Fruit fly (Drosophila melanogaster) whole organism, embryonic: ENCODE results near the gene CG10943.

ENCODE experiments used
- CG10543 ChIP-seq: fragments of 200-800 bp; sonication (Bioruptor generic); optimal IDR thresholded peaks from 3 replicates; lab custom pipeline; 2017; ENCODE audit warnings: missing biosample characterization, mild to moderate bottlenecking, missing genetic modification characterization, moderate library complexity
- CG10959 ChIP-seq: fragments of 200-800 bp; sonication (Bioruptor generic); IDR thresholded peaks from 2 replicates; pipeline ENCODE4 v1.3.6; 2022; ENCODE audit warnings: missing biosample characterization, missing genetic modification characterization
- CG10979 ChIP-seq: fragments of 200-800 bp; sonication (Bioruptor generic); optimal IDR thresholded peaks from 2 replicates; lab custom pipeline; 2018; ENCODE audit warnings: missing biosample characterization, mild to moderate bottlenecking, missing genetic modification characterization, moderate library complexity
- CG11398 ChIP-seq: fragments of 200-800 bp; sonication (Bioruptor generic); optimal IDR thresholded peaks from 2 replicates; lab custom pipeline; 2016; ENCODE audit warnings: missing biosample characterization, missing genetic modification characterization
- CG11504 ChIP-seq: fragments of 200-800 bp; sonication (Bioruptor generic); optimal IDR thresholded peaks from 3 replicates; lab custom pipeline; 2019; ENCODE audit warnings: missing biosample characterization, mild to moderate bottlenecking, missing genetic modification characterization, moderate library complexity
- CG13775 ChIP-seq: fragments of 200-800 bp; sonication (Bioruptor generic); optimal IDR thresholded peaks from 3 replicates; lab custom pipeline; 2017; ENCODE audit warnings: missing biosample characterization, mild to moderate bottlenecking, missing genetic modification characterization
- CG13894 ChIP-seq: fragments of 200-800 bp; sonication (Bioruptor generic); optimal IDR thresholded peaks from 3 replicates; lab custom pipeline; 2018; ENCODE audit warnings: missing biosample characterization, mild to moderate bottlenecking, missing genetic modification characterization, moderate library complexity
- CG14667 ChIP-seq: fragments of 200-800 bp; sonication (Bioruptor generic); IDR thresholded peaks from 2 replicates; pipeline ENCODE4 v1.3.6; 2022; ENCODE audit warnings: missing biosample characterization, missing genetic modification characterization
- CG17328 ChIP-seq: fragments of 200-800 bp; sonication (Bioruptor generic); IDR thresholded peaks from 2 replicates; pipeline ENCODE4 v1.3.6; 2022; ENCODE audit warnings: missing biosample characterization, missing genetic modification characterization
- CG17612 ChIP-seq: fragments of 200-800 bp; sonication (Bioruptor generic); IDR thresholded peaks from 2 replicates; pipeline ENCODE4 v1.3.6; 2022; ENCODE audit warnings: missing biosample characterization, missing genetic modification characterization
- CG17912 ChIP-seq: fragments of 200-800 bp; sonication (Bioruptor generic); optimal IDR thresholded peaks from 2 replicates; lab custom pipeline; 2018; ENCODE audit warnings: missing biosample characterization, mild to moderate bottlenecking, missing genetic modification characterization
- CG1792 ChIP-seq: fragments of 200-800 bp; sonication (Bioruptor generic); optimal IDR thresholded peaks from 2 replicates; lab custom pipeline; 2016; ENCODE audit warnings: missing biosample characterization, missing genetic modification characterization
- CG32772 ChIP-seq: fragments of 200-800 bp; sonication (Bioruptor generic); IDR thresholded peaks from 2 replicates; pipeline ENCODE4 v1.3.6; 2022; ENCODE audit warnings: missing biosample characterization, missing genetic modification characterization
- CG4360 ChIP-seq: fragments of 200-800 bp; sonication (Bioruptor generic); IDR thresholded peaks from 2 replicates; pipeline ENCODE4 v1.3.6; 2022; ENCODE audit warnings: missing biosample characterization, missing genetic modification characterization
- CG6683 ChIP-seq: fragments of 200-800 bp; sonication (Bioruptor generic); optimal IDR thresholded peaks from 2 replicates; lab custom pipeline; 2017; ENCODE audit warnings: missing biosample characterization, mild to moderate bottlenecking, missing genetic modification characterization, missing genetic modification reagents
- CG6813 ChIP-seq: fragments of 200-800 bp; sonication (Bioruptor generic); optimal IDR thresholded peaks from 2 replicates; lab custom pipeline; 2017; ENCODE audit warnings: missing biosample characterization, missing genetic modification characterization, mild to moderate bottlenecking, moderate library complexity, missing genetic modification reagents
- CG7556 ChIP-seq: fragments of 200-800 bp; sonication (Bioruptor generic); optimal IDR thresholded peaks from 2 replicates; lab custom pipeline; 2017; ENCODE audit warnings: missing biosample characterization, mild to moderate bottlenecking, missing genetic modification characterization
- CG8359 ChIP-seq: fragments of 200-800 bp; sonication (Bioruptor generic); optimal IDR thresholded peaks from 2 replicates; lab custom pipeline; 2017; ENCODE audit warnings: missing biosample characterization, mild to moderate bottlenecking, missing genetic modification characterization, borderline replicate concordance
- CTCF ChIP-seq: fragments of 200-800 bp; sonication (Bioruptor generic); optimal IDR thresholded peaks from 2 replicates; lab custom pipeline; 2017; ENCODE audit warnings: missing biosample characterization, mild to moderate bottlenecking, missing genetic modification characterization, moderate library complexity
- Dll ChIP-seq: fragments of 200-800 bp; sonication (Bioruptor generic); IDR thresholded peaks from 4 replicates; pipeline ENCODE4 v1.3.6; 2022; ENCODE audit warnings: missing biosample characterization, missing genetic modification characterization; ENCODE audit not compliant: partially characterized antibody
- Doc3 ChIP-seq: fragments of 200-800 bp; sonication (Bioruptor generic); IDR thresholded peaks from 3 replicates; pipeline ENCODE4 v1.3.6; 2022; ENCODE audit warnings: missing biosample characterization, missing genetic modification characterization; ENCODE audit not compliant: partially characterized antibody
- Dref ChIP-seq: fragments of 200-800 bp; sonication (Bioruptor generic); IDR thresholded peaks from 2 replicates; pipeline ENCODE4 v1.3.6; 2022; ENCODE audit warnings: missing biosample characterization, missing genetic modification characterization
- Hr3 ChIP-seq: fragments of 200-800 bp; sonication (Bioruptor generic); optimal IDR thresholded peaks from 3 replicates; lab custom pipeline; 2016; ENCODE audit warnings: missing biosample characterization, missing genetic modification characterization
- Med ChIP-seq: fragments of 200-800 bp; sonication (Bioruptor generic); peaks from one replicate; lab custom pipeline; 2016; ENCODE audit warnings: missing biosample characterization, missing genetic modification characterization, mild to moderate bottlenecking, inconsistent platforms, moderate library complexity
- Ptx1 ChIP-seq: fragments of 200-800 bp; sonication (Bioruptor generic); IDR thresholded peaks from 2 replicates; pipeline ENCODE4 v1.3.6; 2022; ENCODE audit warnings: missing biosample characterization, missing genetic modification characterization
- Sox100B ChIP-seq: fragments of 200-800 bp; sonication (Bioruptor generic); optimal IDR thresholded peaks from 3 replicates; lab custom pipeline; 2018; ENCODE audit warnings: missing biosample characterization, mild to moderate bottlenecking, missing genetic modification characterization
- Sry-δ ChIP-seq: fragments of 200-800 bp; sonication (Bioruptor generic); optimal IDR thresholded peaks from 2 replicates; lab custom pipeline; 2016; ENCODE audit warnings: missing biosample characterization, missing genetic modification characterization
- Taf1 ChIP-seq: fragments of 200-800 bp; sonication (Bioruptor generic); IDR thresholded peaks from 2 replicates; pipeline ENCODE4 v1.3.6; 2022; ENCODE audit warnings: missing biosample characterization, missing genetic modification characterization
- abd-A ChIP-seq: fragments of 200-800 bp; sonication (Bioruptor generic); optimal IDR thresholded peaks from 3 replicates; lab custom pipeline; 2019; ENCODE audit warnings: missing biosample characterization, mild to moderate bottlenecking, missing genetic modification characterization, moderate library complexity
- bsh ChIP-seq, 2 experiments: fragments of 200-800 bp; sonication (Bioruptor generic); optimal IDR thresholded peaks; 2 replicates each; lab custom pipeline; 2017 to 2018; ENCODE audit warnings: mild to moderate bottlenecking in 2 of 2, missing biosample characterization in 2 of 2, missing genetic modification characterization in 2 of 2, moderate library complexity in 1 of 2
- cas ChIP-seq: fragments of 200-800 bp; sonication (Bioruptor generic); IDR thresholded peaks from 2 replicates; pipeline ENCODE4 v1.3.6; 2022; ENCODE audit warnings: missing biosample characterization, missing genetic modification characterization
- ci ChIP-seq: fragments of 200-800 bp; sonication (Bioruptor generic); IDR thresholded peaks from 3 replicates; pipeline ENCODE4 v1.3.6; 2022; ENCODE audit warnings: missing biosample characterization, missing genetic modification characterization
- crc ChIP-seq: fragments of 200-800 bp; sonication (Bioruptor generic); optimal IDR thresholded peaks from 2 replicates; lab custom pipeline; 2016; ENCODE audit warnings: missing biosample characterization, missing genetic modification characterization
- crol ChIP-seq: fragments of 200-800 bp; sonication (Bioruptor generic); IDR thresholded peaks from 2 replicates; pipeline ENCODE4 v1.3.6; 2022; ENCODE audit warnings: missing biosample characterization, missing genetic modification characterization
- exex ChIP-seq: fragments of 200-800 bp; sonication (Bioruptor generic); optimal IDR thresholded peaks from 4 replicates; lab custom pipeline; 2018; ENCODE audit warnings: missing biosample characterization, mild to moderate bottlenecking, missing genetic modification characterization, moderate library complexity
- fd102C ChIP-seq: fragments of 200-800 bp; sonication (Bioruptor generic); optimal IDR thresholded peaks from 2 replicates; lab custom pipeline; 2018; ENCODE audit warnings: missing biosample characterization, mild to moderate bottlenecking, missing genetic modification characterization, moderate library complexity
- fd96Cb ChIP-seq: fragments of 200-800 bp; sonication (Bioruptor generic); optimal IDR thresholded peaks from 2 replicates; lab custom pipeline; 2018; ENCODE audit warnings: missing biosample characterization, mild to moderate bottlenecking, missing genetic modification characterization, moderate library complexity
- gce ChIP-seq: fragments of 200-800 bp; sonication (Bioruptor generic); IDR thresholded peaks from 3 replicates; pipeline ENCODE4 v1.3.6; 2022; ENCODE audit warnings: missing biosample characterization, missing genetic modification characterization
- gsb ChIP-seq: fragments of 200-800 bp; sonication (Bioruptor generic); IDR thresholded peaks from 2 replicates; pipeline ENCODE4 v1.3.6; 2022; ENCODE audit warnings: missing biosample characterization, missing genetic modification characterization
- knrl ChIP-seq: fragments of 200-800 bp; sonication (Bioruptor generic); IDR thresholded peaks from 3 replicates; pipeline ENCODE4 v1.3.6; 2022; ENCODE audit warnings: missing biosample characterization, missing genetic modification characterization; ENCODE audit not compliant: partially characterized antibody
- mirr ChIP-seq: fragments of 200-800 bp; sonication (Bioruptor generic); optimal IDR thresholded peaks from 3 replicates; lab custom pipeline; 2018; ENCODE audit warnings: missing biosample characterization, mild to moderate bottlenecking, missing genetic modification characterization
- nom ChIP-seq: fragments of 200-800 bp; sonication (Bioruptor generic); optimal IDR thresholded peaks from 2 replicates; lab custom pipeline; 2017; ENCODE audit warnings: missing biosample characterization, missing genetic modification characterization, mild to moderate bottlenecking, moderate library complexity, missing genetic modification reagents
- oc ChIP-seq: fragments of 200-800 bp; sonication (Bioruptor generic); optimal IDR thresholded peaks from 2 replicates; lab custom pipeline; 2018; ENCODE audit warnings: missing biosample characterization, mild to moderate bottlenecking, missing genetic modification characterization, moderate library complexity
- seq ChIP-seq: fragments of 200-800 bp; sonication (Bioruptor generic); IDR thresholded peaks from 2 replicates; pipeline ENCODE4 v1.3.6; 2022; ENCODE audit warnings: missing biosample characterization, missing genetic modification characterization
- sqz ChIP-seq: fragments of 200-800 bp; sonication (Bioruptor generic); optimal IDR thresholded peaks from 3 replicates; lab custom pipeline; 2018; ENCODE audit warnings: missing biosample characterization, mild to moderate bottlenecking, missing genetic modification characterization
- tgo ChIP-seq: fragments of 200-800 bp; sonication (Bioruptor generic); IDR thresholded peaks from 3 replicates; pipeline ENCODE4 v1.3.6; 2022; ENCODE audit warnings: missing biosample characterization, missing genetic modification characterization
- tin ChIP-seq: fragments of 200-800 bp; sonication (Bioruptor generic); optimal IDR thresholded peaks from 3 replicates; lab custom pipeline; 2016; ENCODE audit warnings: missing biosample characterization, missing genetic modification characterization
- twi ChIP-seq: fragments of 200-800 bp; optimal IDR thresholded peaks from 2 replicates; lab custom pipeline; 2019; ENCODE audit warnings: missing biosample characterization, mild to moderate bottlenecking, missing genetic modification characterization, moderate library complexity
- vvl ChIP-seq: fragments of 200-800 bp; sonication (Bioruptor generic); IDR thresholded peaks from 2 replicates; pipeline ENCODE4 v1.3.6; 2022; ENCODE audit warnings: missing biosample characterization, missing genetic modification characterization

CG10943 gene

dm6 chr3L:12833864-12834525 lies 28.7 kb downstream of the CG10943 start (continued):
- TF ChIP-seq CG10979 (no peak), Dref (GFP tag; lab: Robert Waterston, UW) (no peak), CG1792 (no peak), twi (tag; lab: Kevin White, UChicago) (no peak), CG17328 (GFP tag; lab: Robert Waterston, UW) (no peak), mirr (GFP tag; lab: Kevin White, UChicago) (peak; percentile 75), nom (GFP tag; lab: Kevin White, UChicago) (no peak), gce (no peak), CG10959 (GFP tag; lab: Robert Waterston, UW) (no peak; the same call in 1 of the 2 replicates), sqz (no peak), Dll (GFP tag; lab: Robert Waterston, UW) (0 out of 4 replicates have a peak, but pooled peaks have one; percentile 30), abd-A (peak; percentile 98), Ptx1 (no peak), CG4360 (GFP tag; lab: Robert Waterston, UW) (0 out of 2 replicates have a peak, but pooled peaks have one; percentile 40), Med (GFP tag; lab: Kevin White, UChicago) (peak; percentile 73), CG7556 (GFP tag; lab: Kevin White, UChicago) (peak; percentile 15), tin (GFP tag; lab: Kevin White, UChicago) (no peak), exex (peak; percentile 15), vvl (GFP tag; lab: Robert Waterston, UW) (peak; percentile 52), CTCF (GFP tag; lab: Kevin White, UChicago) (peak; percentile 21), seq (GFP tag; lab: Robert Waterston, UW) (peak; percentile 27; the same call in 1 of the 2 replicates), Sry-δ (GFP tag; lab: Kevin White, UChicago) (no peak), CG14667 (no peak), fd96Cb (tag; lab: Kevin White, UChicago) (no peak), fd102C (GFP tag; lab: Kevin White, UChicago) (no peak), knrl (no peak), CG17912 (GFP tag; lab: Kevin White, UChicago) (no peak), CG11398 (GFP tag; lab: Kevin White, UChicago) (no peak), crc (GFP tag; lab: Kevin White, UChicago) (no peak), crol (GFP tag; lab: Robert Waterston, UW) (peak; percentile 54; the same call in 1 of the 2 replicates), CG13894 (peak; percentile 41), Hr3 (GFP tag; lab: Kevin White, UChicago) (no peak), Taf1 (GFP tag; lab: Robert Waterston, UW) (no peak), CG11504 (tag; lab: Kevin White, UChicago) (peak; percentile 20), Doc3 (GFP tag; lab: Robert Waterston, UW) (no peak), CG6683 (GFP tag; lab: Kevin White, UChicago) (no peak), oc (tag; lab: Kevin White, UChicago) (peak; percentile 38), CG8359 (GFP tag; lab: Kevin White, UChicago) (no peak), CG13775 (GFP tag; lab: Kevin White, UChicago) (no peak), bsh (GFP tag; optimal IDR thresholded peaks at IDR 0.05; lab: Kevin White, UChicago) (no peak), CG10543 (peak; percentile 65), tgo (0 out of 3 replicates have a peak, but pooled peaks have one; percentile 13), ci (peak; percentile 57; the same call in 2 of the 3 replicates), Sox100B (peak; percentile 16), cas (GFP tag; lab: Robert Waterston, UW) (no peak), CG6813 (GFP tag; lab: Kevin White, UChicago) (no peak), CG32772 (GFP tag; lab: Robert Waterston, UW) (no peak), CG17612 (GFP tag; lab: Robert Waterston, UW) (0 out of 2 replicates have a peak, but pooled peaks have one; percentile 59), gsb (GFP tag; lab: Robert Waterston, UW) (no peak)
